Fruit fly (Drosophila melanogaster) whole organism, adult: ENCODE measurements around the gene Osi5.

Experiments
- CG7101 ChIP-seq: fragments of 200-800 bp; sonication (Bioruptor generic); optimal IDR thresholded peaks from 2 replicates; lab custom pipeline; 2018; ENCODE audit warnings: missing biosample characterization, mild to moderate bottlenecking, missing genetic modification characterization, moderate library complexity
- Clk ChIP-seq: fragments of 200-800 bp; sonication (Bioruptor generic); optimal IDR thresholded peaks from 2 replicates; lab custom pipeline; 2017; ENCODE audit warnings: missing biosample characterization, missing genetic modification characterization
- cnc ChIP-seq, 2 experiments: fragments of >200 bp; optimal IDR thresholded peaks; 2 replicates each; lab custom pipeline; 2017
- kay ChIP-seq: fragments of 200-800 bp; sonication (Bioruptor generic); peaks from one replicate; lab custom pipeline; 2016; ENCODE audit warnings: missing biosample characterization, missing genetic modification characterization, borderline replicate concordance
- ovo ChIP-seq: fragments of 200-800 bp; sonication (Bioruptor generic); optimal IDR thresholded peaks from 2 replicates; lab custom pipeline; 2016; ENCODE audit warnings: missing biosample characterization, missing genetic modification characterization

dm6 chr3R:6226997-6227562 is at the start of gene Osi5:
- no peak for TF ChIP-seq CG7101 (tag; lab: Kevin White, UChicago)
- TF ChIP-seq kay (GFP tag; lab: Kevin White, UChicago): no peak
- TF ChIP-seq cnc (optimal IDR thresholded peaks at IDR 0.05; lab: Kevin White, UChicago): no peak
- TF ChIP-seq ovo (GFP tag; lab: Kevin White, UChicago): no peak
- TF ChIP-seq Clk: no peak
